Worm (Caenorhabditis elegans) whole organism, dauer: Measurements from ENCODE around the gene F15E6.10.

ENCODE experiments used
- unc-62 ChIP-seq: sonication (generic microtip); optimal IDR thresholded peaks from 2 replicates; lab custom pipeline; 2017; ENCODE audit warnings: missing biosample characterization, missing genetic modification reagents, missing genetic modification characterization

Gene F15E6.10

ce11 chrIV:4319473-4319872 is 26.8 kb downstream of the F15E6.10 start:
- no peak for TF ChIP-seq unc-62 (GFP tag; lab: Kevin White, UChicago)

ce11 chrIV:4326445-4326844 is 33.8 kb downstream of the F15E6.10 start, which contains the start of gene trpl-2:
Gene trpl-2 (plus strand): TSS chrIV:4326654.
- no peak for TF ChIP-seq unc-62 (GFP tag; lab: Kevin White, UChicago)

- TF ChIP-seq unc-62 (GFP tag; lab: Kevin White, UChicago) = no peak
Observed at ce11 chrIV:4336139-4336851, 43.6 kb downstream of the F15E6.10 start, which contains the start of the genes W03B1.3 and oac-51. Gene W03B1.3 (minus strand): TSS chrIV:4336239. Gene oac-51 (plus strand): TSS chrIV:4336801.

- no peak for TF ChIP-seq unc-62 (GFP tag; lab: Kevin White, UChicago)
Observed at ce11 chrIV:4338217-4338616, 45.5 kb downstream of the F15E6.10 start.
